Fruit fly (Drosophila melanogaster) whole organism, embryonic: Measurements from ENCODE around the gene IFT54.

ENCODE experiments used
- Atf3 ChIP-seq: fragments of 200-800 bp; sonication (Bioruptor generic); optimal IDR thresholded peaks from 3 replicates; lab custom pipeline; 2016; ENCODE audit warnings: missing biosample characterization, missing genetic modification characterization
- BEAF-32 ChIP-seq: fragments of 200-800 bp; sonication (Bioruptor generic); optimal IDR thresholded peaks from 3 replicates; lab custom pipeline; 2017; ENCODE audit warnings: missing biosample characterization, missing genetic modification characterization, mild to moderate bottlenecking, moderate library complexity, missing genetic modification reagents
- Blimp-1 ChIP-seq: fragments of 200-800 bp; sonication (Bioruptor generic); optimal IDR thresholded peaks from 3 replicates; lab custom pipeline; 2018; ENCODE audit warnings: missing biosample characterization, missing genetic modification characterization, mild to moderate bottlenecking, moderate library complexity, missing genetic modification reagents
- CG10209 ChIP-seq: fragments of 200-800 bp; sonication (Bioruptor generic); optimal IDR thresholded peaks from 3 replicates; lab custom pipeline; 2017; ENCODE audit warnings: missing biosample characterization, mild to moderate bottlenecking, missing genetic modification characterization, missing genetic modification reagents
- CG11085 ChIP-seq: fragments of 200-800 bp; sonication (Bioruptor generic); IDR thresholded peaks from 2 replicates; pipeline ENCODE4 v1.3.6; 2022; ENCODE audit warnings: missing biosample characterization, missing genetic modification characterization
- CG12155 ChIP-seq: fragments of 200-800 bp; sonication (Bioruptor generic); optimal IDR thresholded peaks from 3 replicates; lab custom pipeline; 2016; ENCODE audit warnings: missing biosample characterization, missing genetic modification characterization
- CG12236 ChIP-seq: fragments of 200-800 bp; sonication (Bioruptor generic); optimal IDR thresholded peaks from 2 replicates; lab custom pipeline; 2016; ENCODE audit warnings: missing biosample characterization, missing genetic modification characterization
- CG14965 ChIP-seq: fragments of 200-800 bp; sonication (Bioruptor generic); optimal IDR thresholded peaks from 2 replicates; lab custom pipeline; 2016; ENCODE audit warnings: missing biosample characterization, missing genetic modification characterization, borderline replicate concordance
- CG15269 ChIP-seq: fragments of 200-800 bp; sonication (Bioruptor generic); optimal IDR thresholded peaks from 2 replicates; lab custom pipeline; 2018; ENCODE audit warnings: missing biosample characterization, mild to moderate bottlenecking, missing genetic modification characterization, moderate library complexity
- CG15479 ChIP-seq: fragments of 200-800 bp; sonication (Bioruptor generic); optimal IDR thresholded peaks from 3 replicates; lab custom pipeline; 2019; ENCODE audit warnings: missing biosample characterization, mild to moderate bottlenecking, missing genetic modification characterization, moderate library complexity
- CG1647 ChIP-seq: fragments of 200-800 bp; sonication (Bioruptor generic); optimal IDR thresholded peaks from 3 replicates; lab custom pipeline; 2016; ENCODE audit warnings: missing biosample characterization, missing genetic modification characterization
- CG17612 ChIP-seq: fragments of 200-800 bp; sonication (Bioruptor generic); IDR thresholded peaks from 2 replicates; pipeline ENCODE4 v1.3.6; 2022; ENCODE audit warnings: missing biosample characterization, missing genetic modification characterization
- CG17802 ChIP-seq: fragments of 200-800 bp; sonication (Bioruptor generic); optimal IDR thresholded peaks from 2 replicates; lab custom pipeline; 2018; ENCODE audit warnings: missing biosample characterization, mild to moderate bottlenecking, missing genetic modification characterization, moderate library complexity
- CG17829 ChIP-seq: fragments of 200-800 bp; optimal IDR thresholded peaks from 2 replicates; lab custom pipeline; 2019; ENCODE audit warnings: missing biosample characterization, mild to moderate bottlenecking, missing genetic modification characterization, moderate library complexity
- CG18476 ChIP-seq: fragments of 200-800 bp; sonication (Bioruptor generic); optimal IDR thresholded peaks from 2 replicates; lab custom pipeline; 2016; ENCODE audit warnings: missing biosample characterization, mild to moderate bottlenecking, missing genetic modification characterization
- CG30403 ChIP-seq: fragments of 200-800 bp; sonication (Bioruptor generic); optimal IDR thresholded peaks from 3 replicates; lab custom pipeline; 2016; ENCODE audit warnings: missing biosample characterization, missing genetic modification characterization
- CG31388 ChIP-seq: fragments of 200-800 bp; sonication (Bioruptor generic); optimal IDR thresholded peaks from 2 replicates; lab custom pipeline; 2016; ENCODE audit warnings: missing biosample characterization, missing genetic modification characterization
- CG32767 ChIP-seq: fragments of 200-800 bp; sonication (Bioruptor generic); IDR thresholded peaks from 2 replicates; pipeline ENCODE4 v1.3.6; 2022; ENCODE audit warnings: missing biosample characterization, missing genetic modification characterization
- CG34224 ChIP-seq: fragments of 200-800 bp; sonication (Bioruptor generic); IDR thresholded peaks from 3 replicates; pipeline ENCODE4 v1.3.6; 2022; ENCODE audit warnings: missing biosample characterization, missing genetic modification characterization; ENCODE audit not compliant: partially characterized antibody
- CG3726 ChIP-seq: fragments of 200-800 bp; sonication (Bioruptor generic); IDR thresholded peaks from 3 replicates; pipeline ENCODE4, ENCODE4 v1.3.6; 2022; ENCODE audit warnings: missing biosample characterization, missing genetic modification characterization
- CG5245 ChIP-seq: fragments of 200-800 bp; sonication (Bioruptor generic); optimal IDR thresholded peaks from 3 replicates; lab custom pipeline; 2016; ENCODE audit warnings: missing biosample characterization, missing genetic modification characterization
- CG6272 ChIP-seq: fragments of 200-800 bp; sonication (Bioruptor generic); IDR thresholded peaks from 2 replicates; pipeline ENCODE4 v1.3.6; 2022; ENCODE audit warnings: missing biosample characterization, missing genetic modification characterization
- CkIIα-i1 ChIP-seq: fragments of 200-800 bp; sonication (Bioruptor generic); IDR thresholded peaks from 2 replicates; pipeline ENCODE4 v1.3.6; 2022; ENCODE audit warnings: missing biosample characterization, missing genetic modification characterization
- Dek ChIP-seq: fragments of 200-800 bp; sonication (Bioruptor generic); optimal IDR thresholded peaks from 3 replicates; lab custom pipeline; 2019; ENCODE audit warnings: missing biosample characterization, mild to moderate bottlenecking, missing genetic modification characterization, moderate library complexity
- Doc2 ChIP-seq: fragments of 200-800 bp; sonication (Bioruptor generic); IDR thresholded peaks from 2 replicates; pipeline ENCODE4 v1.3.6; 2022; ENCODE audit warnings: missing biosample characterization, missing genetic modification characterization
- Dp ChIP-seq: fragments of 200-800 bp; sonication (Bioruptor generic); optimal IDR thresholded peaks from 2 replicates; lab custom pipeline; 2018; ENCODE audit warnings: missing biosample characterization, mild to moderate bottlenecking, missing genetic modification characterization, moderate library complexity
- Gsc ChIP-seq: fragments of 200-800 bp; sonication (Bioruptor generic); IDR thresholded peaks from 2 replicates; pipeline ENCODE4 v1.3.6; 2022; ENCODE audit warnings: missing biosample characterization, missing genetic modification characterization
- Hr3 ChIP-seq: fragments of 200-800 bp; sonication (Bioruptor generic); optimal IDR thresholded peaks from 3 replicates; lab custom pipeline; 2016; ENCODE audit warnings: missing biosample characterization, missing genetic modification characterization
- Mes4 ChIP-seq: fragments of 200-800 bp; sonication (Bioruptor generic); optimal IDR thresholded peaks from 2 replicates; lab custom pipeline; 2016; ENCODE audit warnings: missing biosample characterization, missing genetic modification characterization
- NFAT ChIP-seq: fragments of 200-800 bp; sonication (Bioruptor generic); IDR thresholded peaks from 2 replicates; pipeline ENCODE4 v1.3.6; 2022; ENCODE audit warnings: missing biosample characterization, missing genetic modification characterization
- Six4 ChIP-seq: fragments of 200-800 bp; sonication (Bioruptor generic); optimal IDR thresholded peaks from 2 replicates; lab custom pipeline; 2016; ENCODE audit warnings: missing biosample characterization, missing genetic modification characterization
- Sox102F ChIP-seq: fragments of 200-800 bp; sonication (Bioruptor generic); optimal IDR thresholded peaks from 2 replicates; lab custom pipeline; 2018; ENCODE audit warnings: missing biosample characterization, mild to moderate bottlenecking, missing genetic modification characterization, moderate library complexity
- Xbp1 ChIP-seq: fragments of 200-800 bp; sonication (Bioruptor generic); optimal IDR thresholded peaks from 3 replicates; lab custom pipeline; 2016; ENCODE audit warnings: missing biosample characterization, mild to moderate bottlenecking, missing genetic modification characterization
- ewg ChIP-seq: fragments of 200-800 bp; sonication (Bioruptor generic); optimal IDR thresholded peaks from 3 replicates; lab custom pipeline; 2017; ENCODE audit warnings: mild to moderate bottlenecking, missing biosample characterization, missing genetic modification reagents, missing genetic modification characterization
- ftz-f1 ChIP-seq: fragments of 200-800 bp; sonication (Bioruptor generic); optimal IDR thresholded peaks from 2 replicates; lab custom pipeline; 2016; ENCODE audit warnings: missing biosample characterization, missing genetic modification characterization
- gcm ChIP-seq: fragments of 200-800 bp; sonication (Bioruptor generic); optimal IDR thresholded peaks from 2 replicates; lab custom pipeline; 2019; ENCODE audit warnings: missing biosample characterization, mild to moderate bottlenecking, missing genetic modification characterization, moderate library complexity
- gfzf ChIP-seq: fragments of 200-800 bp; sonication (Bioruptor generic); optimal IDR thresholded peaks from 2 replicates; lab custom pipeline; 2016; ENCODE audit warnings: missing biosample characterization, mild to moderate bottlenecking, missing genetic modification characterization, moderate library complexity
- hbn ChIP-seq: fragments of 200-800 bp; sonication (Bioruptor generic); IDR thresholded peaks from 2 replicates; pipeline ENCODE4 v1.3.6; 2022; ENCODE audit warnings: missing biosample characterization, missing genetic modification characterization; ENCODE audit not compliant: partially characterized antibody
- kah ChIP-seq: fragments of 200-800 bp; sonication (Bioruptor generic); optimal IDR thresholded peaks from 2 replicates; lab custom pipeline; 2018; ENCODE audit warnings: missing biosample characterization, mild to moderate bottlenecking, missing genetic modification characterization
- lmd ChIP-seq: fragments of 200-800 bp; sonication (Bioruptor generic); IDR thresholded peaks from 2 replicates; pipeline ENCODE4 v1.3.6; 2022; ENCODE audit warnings: missing biosample characterization, missing genetic modification characterization
- maf-S ChIP-seq: fragments of 200-800 bp; sonication (Bioruptor generic); optimal IDR thresholded peaks from 2 replicates; lab custom pipeline; 2016; ENCODE audit warnings: missing biosample characterization, missing genetic modification characterization
- nmo ChIP-seq: fragments of 200-800 bp; sonication (Bioruptor generic); optimal IDR thresholded peaks from 2 replicates; lab custom pipeline; 2018; ENCODE audit warnings: missing biosample characterization, mild to moderate bottlenecking, missing genetic modification characterization, moderate library complexity
- pzg ChIP-seq: fragments of 200-800 bp; sonication (Bioruptor generic); optimal IDR thresholded peaks from 3 replicates; lab custom pipeline; 2018; ENCODE audit warnings: missing biosample characterization, mild to moderate bottlenecking, missing genetic modification characterization, moderate library complexity
- rib ChIP-seq: fragments of 200-800 bp; sonication (Bioruptor generic); IDR thresholded peaks from 2 replicates; pipeline ENCODE4 v1.3.6; 2022; ENCODE audit warnings: missing biosample characterization, missing genetic modification characterization
- schlank ChIP-seq: fragments of 200-800 bp; sonication (Bioruptor generic); optimal IDR thresholded peaks from 2 replicates; lab custom pipeline; 2018; ENCODE audit warnings: missing biosample characterization, mild to moderate bottlenecking, missing genetic modification characterization
- scrt ChIP-seq: fragments of 200-800 bp; sonication (Bioruptor generic); optimal IDR thresholded peaks from 2 replicates; lab custom pipeline; 2018; ENCODE audit warnings: missing biosample characterization, mild to moderate bottlenecking, missing genetic modification characterization, moderate library complexity
- so ChIP-seq: fragments of 200-800 bp; sonication (Bioruptor generic); IDR thresholded peaks from 3 replicates; pipeline ENCODE4 v1.3.6; 2022; ENCODE audit warnings: missing biosample characterization, missing genetic modification characterization
- toy ChIP-seq: fragments of 200-800 bp; sonication (Bioruptor generic); IDR thresholded peaks from 2 replicates; pipeline ENCODE4 v1.3.6; 2022; ENCODE audit warnings: missing biosample characterization, missing genetic modification characterization
- wdn ChIP-seq: fragments of 200-800 bp; sonication (Bioruptor generic); IDR thresholded peaks from 2 replicates; pipeline ENCODE4 v1.3.6; 2022; ENCODE audit warnings: missing biosample characterization, missing genetic modification characterization
- yki ChIP-seq: fragments of >200 bp; optimal IDR thresholded peaks from 3 replicates; lab custom pipeline; 2018

Gene IFT54

dm6 chr3R:14283754-14284421, 18.3 kb upstream of the IFT54 start (continued):
- TF ChIP-seq Sox102F (GFP tag; lab: Kevin White, UChicago) (peak; percentile 100), CG11085 (GFP tag; lab: Robert Waterston, UW) (no peak), CG6272 (GFP tag; lab: Robert Waterston, UW) (peak; percentile 97), CG15479 (no peak), Dp (GFP tag; lab: Kevin White, UChicago) (peak; percentile 27), CG30403 (peak; percentile 99), nmo (GFP tag; lab: Kevin White, UChicago) (peak; percentile 99), pzg (GFP tag; lab: Kevin White, UChicago) (peak; percentile 20), Gsc (GFP tag; lab: Robert Waterston, UW) (no peak), BEAF-32 (GFP tag; lab: Kevin White, UChicago) (peak; percentile 20), CG5245 (peak; percentile 98), CG32767 (GFP tag; lab: Robert Waterston, UW) (no peak), scrt (GFP tag; lab: Kevin White, UChicago) (peak; percentile 98), CG34224 (no peak), CG17829 (peak; percentile 99), wdn (no peak), CkIIα-i1 (GFP tag; lab: Robert Waterston, UW) (no peak), Blimp-1 (GFP tag; lab: Kevin White, UChicago) (peak; percentile 98), CG31388 (GFP tag; lab: Kevin White, UChicago) (peak; percentile 96), Mes4 (GFP tag; lab: Kevin White, UChicago) (peak; percentile 85), ftz-f1 (GFP tag; lab: Kevin White, UChicago) (peak; percentile 49), Hr3 (GFP tag; lab: Kevin White, UChicago) (peak; percentile 99), toy (GFP tag; lab: Robert Waterston, UW) (no peak), Six4 (GFP tag; lab: Kevin White, UChicago) (peak; percentile 98), CG3726 (no peak), yki (lab: Kevin White, UChicago) (peak; percentile 64), ewg (GFP tag; lab: Kevin White, UChicago) (peak; percentile 96), Doc2 (no peak), CG10209 (GFP tag; lab: Kevin White, UChicago) (peak; percentile 99), hbn (GFP tag; lab: Robert Waterston, UW) (no peak), maf-S (peak; percentile 90), NFAT (GFP tag; lab: Robert Waterston, UW) (no peak), kah (GFP tag; lab: Kevin White, UChicago) (peak; percentile 94), lmd (GFP tag; lab: Robert Waterston, UW) (no peak), schlank (peak; percentile 96), gfzf (GFP tag; lab: Kevin White, UChicago) (no peak), Xbp1 (GFP tag; lab: Kevin White, UChicago) (peak; percentile 99), CG1647 (peak; percentile 96), so (no peak), CG18476 (GFP tag; lab: Kevin White, UChicago) (peak; percentile 98), CG12155 (GFP tag; lab: Kevin White, UChicago) (peak; percentile 97), CG15269 (tag; lab: Kevin White, UChicago) (peak; percentile 99), rib (GFP tag; lab: Robert Waterston, UW) (no peak), CG12236 (GFP tag; lab: Kevin White, UChicago) (peak; percentile 89), gcm (GFP tag; lab: Kevin White, UChicago) (peak; percentile 98), Dek (peak; percentile 99), Atf3 (GFP tag; lab: Kevin White, UChicago) (peak; percentile 92), CG17612 (GFP tag; lab: Robert Waterston, UW) (no peak), CG14965 (GFP tag; lab: Kevin White, UChicago) (peak; percentile 22), CG17802 (tag; lab: Kevin White, UChicago) (peak; percentile 90)
